Worm (Caenorhabditis elegans) whole organism, L4 larva: ENCODE measurements around the gene lys-2.

Source experiments
- D1046.2 ChIP-seq: fragments of 200-800 bp; sonication (Bioruptor generic); IDR thresholded peaks from 2 replicates; pipeline ENCODE4 v1.3.6; 2022; ENCODE audit warnings: missing genetic modification characterization, missing compliant biosample characterization
- F49E8.2 ChIP-seq: sonication (generic microtip); optimal IDR thresholded peaks from 2 replicates; lab custom pipeline; 2016; ENCODE audit warnings: missing compliant biosample characterization, mild to moderate bottlenecking, missing genetic modification characterization, borderline replicate concordance
- Y105C5A.15 ChIP-seq: fragments of 200-800 bp; sonication (Bioruptor generic); IDR thresholded peaks from 2 replicates; pipeline ENCODE4 v1.3.6; 2022; ENCODE audit warnings: missing genetic modification characterization, missing compliant biosample characterization
- aly-2 ChIP-seq: sonication (generic microtip); optimal IDR thresholded peaks from 2 replicates; lab custom pipeline; 2018; ENCODE audit warnings: missing biosample characterization, missing genetic modification characterization
- arid-1 ChIP-seq: fragments of 200-800 bp; sonication (Bioruptor generic); conservative IDR thresholded peaks from 2 replicates; pipeline ENCODE4 v1.3.6; 2022; ENCODE audit warnings: missing genetic modification reagents, missing genetic modification characterization, missing compliant biosample characterization
- ceh-62 ChIP-seq: sonication (generic microtip); optimal IDR thresholded peaks from 2 replicates; lab custom pipeline; 2017; ENCODE audit warnings: missing biosample characterization, missing genetic modification characterization
- ces-1 ChIP-seq: fragments of 150-350 bp; sonication (generic microtip); optimal IDR thresholded peaks from 4 replicates; lab custom pipeline; 2014; ENCODE audit warnings: missing biosample characterization, missing genetic modification reagents, missing genetic modification characterization
- cey-2 ChIP-seq: sonication (generic microtip); optimal IDR thresholded peaks from 3 replicates; lab custom pipeline; 2017; ENCODE audit warnings: missing genetic modification characterization, mild to moderate bottlenecking, missing compliant biosample characterization, antibody characterized with exemption, borderline replicate concordance; ENCODE audit not compliant: insufficient read depth
- ctbp-1 ChIP-seq: fragments of 200-800 bp; sonication (Bioruptor generic); IDR thresholded peaks from 2 replicates; pipeline ENCODE4 v1.3.6; 2022; ENCODE audit warnings: missing genetic modification reagents, missing genetic modification characterization, missing compliant biosample characterization
- daf-19 ChIP-seq: fragments of 200-800 bp; sonication (Bioruptor generic); conservative IDR thresholded peaks from 2 replicates; pipeline ENCODE4 v1.3.6; 2022; ENCODE audit warnings: missing genetic modification characterization, missing compliant biosample characterization
- dpl-1 ChIP-seq: fragments of 150-350 bp; optimal IDR thresholded peaks from 2 replicates; lab custom pipeline; 2014; ENCODE audit warnings: missing biosample characterization, missing genetic modification reagents, missing genetic modification characterization
- fos-1 ChIP-seq: fragments of 150-350 bp; optimal IDR thresholded peaks from 2 replicates; lab custom pipeline; 2014; ENCODE audit warnings: missing biosample characterization, missing genetic modification characterization
- hif-1 ChIP-seq, 2 experiments: sonication (generic microtip); optimal IDR thresholded peaks; 2 replicates each; lab custom pipeline; 2016 to 2017; ENCODE audit warnings: missing compliant biosample characterization in 2 of 2, missing genetic modification characterization in 2 of 2, missing genetic modification reagents in 2 of 2, missing genotype in 2 of 2, mild to moderate bottlenecking in 1 of 2
- hlh-11 ChIP-seq: fragments of 200-800 bp; sonication (Bioruptor generic); optimal IDR thresholded peaks from 2 replicates; lab custom pipeline; 2018; ENCODE audit warnings: mild to moderate bottlenecking, missing genetic modification characterization, missing compliant biosample characterization
- hmg-1.1 ChIP-seq: fragments of 200-800 bp; sonication (Bioruptor generic); IDR thresholded peaks from 2 replicates; pipeline ENCODE4 v1.3.6; 2022; ENCODE audit warnings: missing genetic modification reagents, missing genetic modification characterization, missing compliant biosample characterization
- lim-7 ChIP-seq: fragments of 200-800 bp; sonication (Bioruptor generic); IDR thresholded peaks from 2 replicates; pipeline ENCODE4 v1.3.6; 2022; ENCODE audit warnings: missing genetic modification characterization, missing compliant biosample characterization
- lin-13 ChIP-seq: fragments of 150-350 bp; optimal IDR thresholded peaks from 2 replicates; lab custom pipeline; 2014; ENCODE audit warnings: missing biosample characterization, missing genetic modification reagents, missing genetic modification characterization
- lin-29 ChIP-seq: fragments of 200-800 bp; sonication (Bioruptor generic); IDR thresholded peaks from 2 replicates; pipeline ENCODE4 v1.3.6; 2022; ENCODE audit warnings: missing genetic modification reagents, missing genetic modification characterization, missing compliant biosample characterization
- lin-38 ChIP-seq: fragments of 200-800 bp; sonication (Bioruptor generic); IDR thresholded peaks from 2 replicates; pipeline ENCODE4 v1.3.6; 2022; ENCODE audit warnings: missing genetic modification reagents, missing genetic modification characterization, missing compliant biosample characterization
- lir-3 ChIP-seq: sonication (generic microtip); optimal IDR thresholded peaks from 2 replicates; lab custom pipeline; 2016; ENCODE audit warnings: mild to moderate bottlenecking, missing genetic modification characterization, missing compliant biosample characterization
- madf-9 ChIP-seq: fragments of 200-800 bp; sonication (Bioruptor generic); conservative IDR thresholded peaks from 2 replicates; pipeline ENCODE4 v1.3.6; 2022; ENCODE audit warnings: missing genetic modification reagents, missing genetic modification characterization, missing compliant biosample characterization
- mdl-1 ChIP-seq, 2 experiments: fragments of 150-350 bp in 1 of 2; sonication (generic microtip) in 1 of 2; optimal IDR thresholded peaks; 2 replicates each; lab custom pipeline; 2014 to 2017; ENCODE audit warnings: missing biosample characterization in 2 of 2, missing genetic modification characterization in 2 of 2
- mes-2 ChIP-seq: sonication (generic microtip); optimal IDR thresholded peaks from 2 replicates; lab custom pipeline; 2016; ENCODE audit warnings: missing genotype, mild to moderate bottlenecking, missing genetic modification characterization, missing compliant biosample characterization; ENCODE audit not compliant: poor library complexity, severe bottlenecking
- mxl-3 ChIP-seq: fragments of 200-800 bp; sonication (Bioruptor generic); optimal IDR thresholded peaks from 2 replicates; lab custom pipeline; 2018; ENCODE audit warnings: mild to moderate bottlenecking, missing genetic modification characterization, missing compliant biosample characterization
- nhr-237 ChIP-seq: sonication (generic microtip); optimal IDR thresholded peaks from 2 replicates; lab custom pipeline; 2017; ENCODE audit warnings: missing biosample characterization, missing genetic modification characterization
- nhr-25 ChIP-seq: sonication (generic microtip); optimal IDR thresholded peaks from 2 replicates; lab custom pipeline; 2017; ENCODE audit warnings: missing genetic modification characterization, mild to moderate bottlenecking, missing compliant biosample characterization, antibody characterized with exemption, moderate library complexity, borderline replicate concordance; ENCODE audit not compliant: insufficient read depth
- nhr-28 ChIP-seq: fragments of 150-350 bp; optimal IDR thresholded peaks from 2 replicates; lab custom pipeline; 2014; ENCODE audit warnings: missing biosample characterization, missing genetic modification characterization
- nhr-42 ChIP-seq: fragments of 200-800 bp; sonication (Bioruptor generic); IDR thresholded peaks from 2 replicates; pipeline ENCODE4 v1.3.6; 2022; ENCODE audit warnings: missing genetic modification characterization, missing compliant biosample characterization
- nhr-76 ChIP-seq: fragments of 150-350 bp; optimal IDR thresholded peaks from 2 replicates; lab custom pipeline; 2014; ENCODE audit warnings: missing biosample characterization, missing genetic modification characterization
- php-3 ChIP-seq: fragments of 200-800 bp; sonication (Bioruptor generic); IDR thresholded peaks from 2 replicates; pipeline ENCODE4 v1.3.6; 2022; ENCODE audit warnings: missing genetic modification reagents, missing genetic modification characterization, missing compliant biosample characterization
- skn-1 ChIP-seq: fragments of 150-350 bp; optimal IDR thresholded peaks from 2 replicates; lab custom pipeline; 2014; ENCODE audit warnings: missing biosample characterization, missing genetic modification characterization
- snpc-1.2 ChIP-seq: fragments of 200-800 bp; sonication (Bioruptor generic); IDR thresholded peaks from 2 replicates; pipeline ENCODE4 v1.3.6; 2022; ENCODE audit warnings: missing genetic modification reagents, missing genetic modification characterization, missing compliant biosample characterization
- tra-1 ChIP-seq: fragments of 200-800 bp; sonication (Bioruptor generic); IDR thresholded peaks from 2 replicates; pipeline ENCODE4 v1.3.6; 2022; ENCODE audit warnings: missing genetic modification reagents, missing genetic modification characterization, missing compliant biosample characterization
- vab-7 ChIP-seq: fragments of 200-800 bp; sonication (Bioruptor generic); IDR thresholded peaks from 2 replicates; pipeline ENCODE4 v1.3.6; 2022; ENCODE audit warnings: missing genetic modification reagents, missing genetic modification characterization, missing compliant biosample characterization
- zfp-2 ChIP-seq: sonication (generic microtip); optimal IDR thresholded peaks from 2 replicates; lab custom pipeline; 2016; ENCODE audit warnings: mild to moderate bottlenecking, missing genetic modification characterization, missing compliant biosample characterization
- zip-11 ChIP-seq: fragments of 200-800 bp; sonication (Bioruptor generic); IDR thresholded peaks from 2 replicates; pipeline ENCODE4 v1.3.6; 2022; ENCODE audit warnings: missing genetic modification characterization, missing compliant biosample characterization

lys-2 gene

DNA sequence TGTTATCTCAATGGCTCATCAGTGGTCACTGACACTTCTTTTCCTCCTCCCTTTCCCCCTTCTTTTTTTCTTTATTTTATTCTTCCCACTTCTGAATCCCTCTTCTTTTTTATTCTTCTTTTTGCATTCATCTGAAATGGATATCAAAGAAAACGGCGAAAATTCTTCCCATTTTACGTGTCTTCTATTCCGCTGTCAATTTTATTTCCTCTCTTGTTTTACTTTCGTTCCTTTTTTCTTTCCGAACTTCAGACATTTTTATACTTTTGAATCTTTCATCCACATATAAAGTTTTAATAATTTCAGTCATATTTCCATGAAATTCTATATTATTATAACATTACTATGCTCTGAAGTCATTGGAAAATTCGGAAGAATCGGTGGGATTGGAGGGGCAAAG is 6.0 kb upstream of the lys-2 start, which contains the start of gene B0024.3:
B0024.3 (plus strand) TSS at position 301 of the 400 bp plus-strand sequence.
- TF ChIP-seq ceh-62 (no peak), hlh-11 (tag; lab: Kevin White, UChicago) (no peak), fos-1 (no peak), hmg-1.1 (no peak), mxl-3 (GFP tag; lab: Kevin White, UChicago) (no peak), skn-1 (no peak), snpc-1.2 (GFP tag; lab: Robert Waterston, UW) (no peak), arid-1 (GFP tag; lab: Robert Waterston, UW) (no peak), mdl-1 (tag; optimal IDR thresholded peaks at IDR 0.05; lab: Kevin White, UChicago) (no peak), php-3 (GFP tag; lab: Robert Waterston, UW) (no peak), tra-1 (GFP tag; lab: Robert Waterston, UW) (no peak), dpl-1 (GFP tag; lab: Kevin White, UChicago) (no peak), aly-2 (tag; lab: Kevin White, UChicago) (no peak), lin-38 (GFP tag; lab: Robert Waterston, UW) (no peak), nhr-28 (no peak), D1046.2 (GFP tag; lab: Robert Waterston, UW) (no peak), nhr-237 (no peak)

DNA sequence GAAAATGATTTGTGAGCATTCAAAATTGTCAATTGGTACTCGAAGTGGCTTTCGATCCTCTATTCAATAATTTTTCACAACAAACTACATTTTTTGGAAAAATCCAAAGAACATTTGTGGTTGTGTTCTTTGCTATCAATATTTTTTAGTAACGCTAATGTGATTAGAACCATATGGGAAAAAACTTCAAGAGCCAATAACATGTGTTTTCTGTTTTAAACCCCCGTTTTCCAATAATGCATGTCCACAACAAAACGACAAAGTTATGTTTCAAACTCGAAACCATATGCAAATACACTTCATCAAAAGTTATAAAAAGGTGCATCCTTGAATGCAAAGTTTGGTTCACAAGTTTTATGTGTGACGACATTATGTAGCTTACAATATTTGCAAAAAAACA is 4.6 kb upstream of the lys-2 start:
- TF ChIP-seq mdl-1 (tag; optimal IDR thresholded peaks at IDR 0.05; lab: Kevin White, UChicago) (no peak), ctbp-1 (no peak), F49E8.2 (tag; lab: Kevin White, UChicago) (no peak), Y105C5A.15 (GFP tag; lab: Robert Waterston, UW) (no peak), dpl-1 (GFP tag; lab: Kevin White, UChicago) (no peak), zip-11 (GFP tag; lab: Robert Waterston, UW) (no peak)

DNA sequence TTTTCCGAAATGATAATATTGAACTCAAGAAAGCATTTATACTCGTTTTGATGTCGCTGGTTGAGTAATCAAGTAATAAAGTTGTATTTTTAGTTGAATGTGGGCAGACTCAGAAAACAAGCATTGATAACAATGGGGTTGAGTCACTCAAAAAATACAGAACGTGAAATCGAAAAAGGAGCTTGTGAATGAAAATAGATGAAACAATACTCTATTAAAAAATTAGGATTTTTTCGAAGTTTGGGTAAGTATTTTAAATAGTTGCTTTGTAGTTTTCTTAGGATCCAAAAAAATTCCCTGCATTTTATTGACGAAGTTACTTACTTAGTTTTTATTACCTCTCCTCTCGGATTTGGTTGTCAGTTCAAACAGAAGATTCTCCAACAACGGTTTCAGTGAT is 2.2 kb upstream of the lys-2 start, which contains the start of gene lys-3:
lys-3 (minus strand) TSS at position 101 of the 400 bp plus-strand sequence.
- TF ChIP-seq lim-7 (GFP tag; lab: Robert Waterston, UW) (no peak), nhr-25 (tag; lab: Kevin White, UChicago) (no peak), ces-1 (GFP tag; lab: Kevin White, UChicago) (no peak), zfp-2 (tag; lab: Kevin White, UChicago) (no peak), mes-2 (no peak), cey-2 (tag; lab: Kevin White, UChicago) (no peak), php-3 (GFP tag; lab: Robert Waterston, UW) (no peak), hif-1 (tag; optimal IDR thresholded peaks at IDR 0.05; lab: Kevin White, UChicago) (no peak), Y105C5A.15 (GFP tag; lab: Robert Waterston, UW) (no peak), nhr-42 (no peak), nhr-76 (tag; lab: Kevin White, UChicago) (no peak), arid-1 (GFP tag; lab: Robert Waterston, UW) (no peak), lir-3 (tag; lab: Kevin White, UChicago) (no peak), daf-19 (no peak), vab-7 (GFP tag; lab: Robert Waterston, UW) (no peak), lin-13 (GFP tag; lab: Kevin White, UChicago) (no peak), lin-29 (GFP tag; lab: Robert Waterston, UW) (no peak), madf-9 (GFP tag; lab: Robert Waterston, UW) (no peak), dpl-1 (GFP tag; lab: Kevin White, UChicago) (no peak)
- TF ChIP-seq, all 104 proteins: peak for 0
